Worm (Caenorhabditis elegans): ENCODE measurements around the gene srh-247.

The srh-247 gene

DNA sequence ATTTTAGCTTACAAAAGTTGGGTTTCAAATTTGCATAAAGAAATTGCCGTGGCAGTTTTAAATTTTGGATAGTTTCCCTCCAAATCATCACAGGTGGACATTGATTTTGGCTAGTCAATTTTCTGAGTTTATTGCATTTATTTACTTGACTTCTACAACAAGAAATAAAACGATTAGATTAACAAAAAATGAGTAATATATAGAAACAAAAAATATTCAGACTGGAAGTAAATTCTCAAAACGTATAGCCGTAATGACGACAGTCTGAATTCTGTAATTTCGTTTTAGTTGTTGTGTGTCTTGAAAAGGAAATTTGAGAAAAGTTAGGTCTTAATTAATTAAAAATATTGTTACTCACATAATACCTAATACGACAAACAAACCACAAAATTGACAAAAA, 4.5 kb upstream of the srh-247 start, which contains the start of gene srw-141:
srw-141 (minus strand) TSS at position 101 of the 400 bp plus-strand sequence.
- no peak for TF ChIP-seq nhr-237 (tag; optimal IDR thresholded peaks at IDR 0.05)
- TF ChIP-seq ama-1 (optimal IDR thresholded peaks at IDR 0.05), result no peak
- no peak for TF ChIP-seq sma-3 (GFP tag; optimal IDR thresholded peaks at IDR 0.05)
- TF ChIP-seq lin-39 (tag; optimal IDR thresholded peaks at IDR 0.05), result no peak
- no peak for TF ChIP-seq aly-2 (tag; optimal IDR thresholded peaks at IDR 0.05)
- no peak for TF ChIP-seq unc-55 (GFP tag; optimal IDR thresholded peaks at IDR 0.05)
- no peak for TF ChIP-seq mdl-1 (tag; optimal IDR thresholded peaks at IDR 0.05)
- TF ChIP-seq F13H6.1 (tag; optimal IDR thresholded peaks at IDR 0.05), result no peak
- no peak for TF ChIP-seq Y55F3AM.14 (GFP tag; optimal IDR thresholded peaks at IDR 0.05)
- no peak for TF ChIP-seq nhr-77 (tag; optimal IDR thresholded peaks at IDR 0.05)
- no peak for TF ChIP-seq snpc-4 (tag; optimal IDR thresholded peaks at IDR 0.05)
- no peak for TF ChIP-seq nhr-6 (tag; optimal IDR thresholded peaks at IDR 0.05)
- no peak for TF ChIP-seq R02D3.7 (tag; optimal IDR thresholded peaks at IDR 0.05)

DNA sequence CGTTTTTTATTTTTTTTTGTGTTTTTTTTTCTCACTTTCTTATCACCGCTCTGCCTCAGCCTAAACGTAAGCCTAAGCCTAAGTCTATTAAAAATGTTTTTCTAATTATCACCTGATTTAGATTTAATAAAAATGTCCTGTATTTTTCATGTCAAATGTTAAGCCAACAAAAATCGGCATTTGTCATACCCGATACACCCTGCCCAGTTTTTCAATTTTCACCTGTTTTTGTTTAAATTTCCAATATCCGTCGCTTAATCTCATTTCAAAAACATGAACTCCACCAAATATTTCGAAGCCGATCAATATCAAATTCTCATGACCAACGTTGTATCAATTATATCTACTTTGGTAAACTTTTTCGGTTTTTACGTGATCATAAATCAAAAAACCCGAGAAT, 2.7 kb downstream of the srh-247 start, which contains the start of gene C31B8.1:
C31B8.1 (plus strand) TSS at position 301 of the 400 bp plus-strand sequence.
- no peak for TF ChIP-seq nhr-6 (tag; optimal IDR thresholded peaks at IDR 0.05)
- no peak for TF ChIP-seq unc-39 (tag; optimal IDR thresholded peaks at IDR 0.05)

DNA sequence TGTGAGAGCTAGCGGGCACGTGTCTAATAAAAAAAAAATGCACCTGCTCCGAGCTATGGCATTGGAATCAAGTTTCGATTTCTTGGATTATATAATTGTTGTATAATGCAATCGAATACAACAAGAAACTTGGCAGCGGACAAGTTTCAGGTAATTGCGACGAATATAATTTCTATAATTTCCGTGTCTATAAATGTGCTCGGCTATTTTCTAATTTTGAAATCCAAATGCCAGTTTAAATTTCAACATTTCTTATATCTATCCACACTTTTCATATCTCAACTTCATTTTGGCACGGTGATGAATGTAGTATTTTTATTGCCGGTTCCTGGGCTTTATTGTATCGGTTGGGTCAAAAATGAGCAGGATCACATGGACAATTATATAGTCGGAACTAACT, 4.2 kb downstream of the srh-247 start, which contains the start of gene C31B8.16:
C31B8.16 (plus strand) TSS at position 301 of the 400 bp plus-strand sequence.
- TF ChIP-seq R02D3.7 (tag; optimal IDR thresholded peaks at IDR 0.05), result no peak
- TF ChIP-seq unc-39 (tag; optimal IDR thresholded peaks at IDR 0.05), result no peak
- no peak for TF ChIP-seq snpc-4 (tag; optimal IDR thresholded peaks at IDR 0.05)
- TF ChIP-seq nhr-237 (tag; optimal IDR thresholded peaks at IDR 0.05), result no peak
- TF ChIP-seq zag-1 (tag; optimal IDR thresholded peaks at IDR 0.05), result no peak
- TF ChIP-seq ceh-16 (tag; optimal IDR thresholded peaks at IDR 0.05), result no peak
- no peak for TF ChIP-seq lsy-2 (tag; optimal IDR thresholded peaks at IDR 0.05)

DNA sequence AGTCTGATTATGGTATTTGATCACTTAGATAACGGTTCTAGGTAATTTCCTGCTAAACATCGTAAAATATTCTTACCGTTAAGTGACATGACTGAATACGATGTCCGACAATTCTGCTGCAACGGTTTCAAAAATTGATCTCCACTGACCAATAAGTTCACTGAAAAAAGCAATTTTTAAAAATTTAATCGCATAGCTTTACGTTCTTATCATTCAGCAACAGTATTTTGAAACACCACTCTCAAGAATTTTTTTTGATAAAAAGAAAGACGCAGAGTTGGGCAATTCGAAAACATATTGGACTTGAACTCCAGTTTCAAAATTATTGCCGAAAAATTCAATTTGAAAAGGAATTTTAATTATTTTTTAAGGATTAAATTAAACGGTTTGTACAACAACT, 6.4 kb downstream of the srh-247 start, which contains the start of gene C31B8.12:
C31B8.12 (minus strand) TSS at position 101 of the 400 bp plus-strand sequence.
- TF ChIP-seq unc-62 (GFP tag; optimal IDR thresholded peaks at IDR 0.05), result no peak
- TF ChIP-seq fos-1 (tag; optimal IDR thresholded peaks at IDR 0.05), result no peak
- TF ChIP-seq aly-2 (tag; optimal IDR thresholded peaks at IDR 0.05), result no peak
- no peak for TF ChIP-seq R02D3.7 (tag; optimal IDR thresholded peaks at IDR 0.05)
- no peak for TF ChIP-seq skn-1 (tag; optimal IDR thresholded peaks at IDR 0.05)

DNA sequence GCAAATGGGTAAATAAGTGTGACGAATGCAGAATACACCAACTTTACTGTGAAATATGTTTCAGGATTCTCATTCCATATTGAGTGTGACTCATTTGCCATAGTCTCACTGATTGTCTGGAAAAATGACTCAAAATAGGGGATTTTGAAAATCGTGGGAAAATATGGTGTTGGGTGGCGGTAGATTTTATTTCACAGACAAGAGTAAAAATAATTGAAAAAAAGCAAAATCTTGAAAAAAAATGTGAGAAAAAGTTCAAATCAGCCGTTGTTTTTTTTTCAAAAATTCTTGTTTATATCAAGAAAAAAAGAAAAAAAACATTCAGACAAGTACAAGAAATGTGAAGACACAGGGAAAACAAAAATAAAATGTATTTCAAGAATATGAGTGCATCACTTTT, 11.4 kb downstream of the srh-247 start, which contains the start of gene srh-38:
srh-38 (minus strand) TSS at position 101 of the 400 bp plus-strand sequence.
- TF ChIP-seq crh-2 (tag; optimal IDR thresholded peaks at IDR 0.05) (no peak), gmeb-1 (tag; optimal IDR thresholded peaks at IDR 0.05) (no peak), ceh-16 (tag; optimal IDR thresholded peaks at IDR 0.05) (no peak), nhr-10 (tag; optimal IDR thresholded peaks at IDR 0.05) (no peak), aly-2 (tag; optimal IDR thresholded peaks at IDR 0.05) (no peak), R02D3.7 (tag; optimal IDR thresholded peaks at IDR 0.05) (no peak)

DNA sequence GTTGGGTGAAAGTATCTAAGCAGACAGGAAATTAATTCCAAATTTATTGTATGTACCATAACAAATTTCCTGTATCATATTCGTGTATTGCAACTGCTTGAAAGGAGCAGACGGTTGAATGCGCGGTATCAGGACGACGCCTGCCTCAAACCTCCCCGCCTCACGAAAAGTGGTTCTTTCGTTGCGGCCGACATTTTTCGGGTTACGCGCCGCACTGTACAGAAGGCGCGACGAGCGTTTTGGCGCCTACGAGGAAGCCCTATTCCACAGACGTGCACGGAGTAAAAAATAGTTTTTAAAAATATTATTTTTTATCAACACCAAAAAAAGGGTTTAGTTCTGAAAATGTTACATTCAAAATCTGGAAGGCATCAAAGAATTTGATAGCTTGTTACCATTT, 13.8 kb downstream of the srh-247 start:
- no peak for TF ChIP-seq ztf-4 (tag; optimal IDR thresholded peaks at IDR 0.05)
- TF ChIP-seq unc-39 (tag; optimal IDR thresholded peaks at IDR 0.05), result no peak
- no peak for TF ChIP-seq mab-5 (tag; optimal IDR thresholded peaks at IDR 0.05)
- no peak for TF ChIP-seq ama-1 (optimal IDR thresholded peaks at IDR 0.05)
- TF ChIP-seq elt-1 (tag; optimal IDR thresholded peaks at IDR 0.05), result no peak
- TF ChIP-seq unc-62 (GFP tag; optimal IDR thresholded peaks at IDR 0.05), result no peak
- no peak for TF ChIP-seq lin-13 (GFP tag; optimal IDR thresholded peaks at IDR 0.05)
- TF ChIP-seq ceh-16 (tag; optimal IDR thresholded peaks at IDR 0.05), result no peak
- no peak for TF ChIP-seq sem-4 (tag; optimal IDR thresholded peaks at IDR 0.05)

DNA sequence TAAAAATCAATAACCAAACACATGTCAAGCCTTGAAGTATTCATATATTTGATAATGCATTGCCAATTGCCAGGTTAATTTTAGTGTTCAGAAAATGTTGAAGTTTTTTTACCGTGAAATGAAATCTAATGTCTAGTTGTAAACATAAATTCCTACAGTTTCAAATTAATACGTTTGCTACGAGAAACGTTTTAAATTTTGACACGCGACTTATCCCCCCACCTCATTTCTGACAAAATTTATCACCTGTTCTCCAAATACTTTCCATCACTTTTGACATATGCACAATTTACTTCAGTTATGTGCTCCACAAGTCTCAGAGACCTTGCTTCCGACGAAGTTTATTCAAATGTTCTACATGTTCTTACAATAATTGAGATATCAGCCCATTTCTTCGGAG, 20.0 kb downstream of the srh-247 start, which contains the start of gene srh-146:
srh-146 (plus strand) TSS at position 301 of the 400 bp plus-strand sequence.
- no peak for TF ChIP-seq aly-2 (tag; optimal IDR thresholded peaks at IDR 0.05)
- no peak for TF ChIP-seq Y55F3AM.14 (GFP tag; optimal IDR thresholded peaks at IDR 0.05)
- no peak for TF ChIP-seq unc-62 (GFP tag; optimal IDR thresholded peaks at IDR 0.05)
- no peak for TF ChIP-seq dmd-4 (tag; optimal IDR thresholded peaks at IDR 0.05)
- no peak for TF ChIP-seq ceh-16 (tag; optimal IDR thresholded peaks at IDR 0.05)
- no peak for TF ChIP-seq unc-55 (GFP tag; optimal IDR thresholded peaks at IDR 0.05)
- no peak for TF ChIP-seq lin-39 (tag; optimal IDR thresholded peaks at IDR 0.05)
- TF ChIP-seq mdl-1 (tag; optimal IDR thresholded peaks at IDR 0.05), result no peak
